Worm (Caenorhabditis elegans) whole organism, early embryonic: ENCODE results near the gene F32H5.4.

Experiments used
- F13C5.2 ChIP-seq: sonication (generic microtip); optimal IDR thresholded peaks from 2 replicates; lab custom pipeline; 2017; ENCODE audit warnings: mild to moderate bottlenecking, missing genetic modification characterization, inconsistent platforms, missing compliant biosample characterization
- ama-1 ChIP-seq: fragments of 150-350 bp; optimal IDR thresholded peaks from 2 replicates; lab custom pipeline; 2014
- ceh-13 ChIP-seq: fragments of 200-800 bp; sonication (Bioruptor generic); optimal IDR thresholded peaks from 2 replicates; lab custom pipeline; 2018; ENCODE audit warnings: mild to moderate bottlenecking, missing genetic modification characterization, missing compliant biosample characterization
- ceh-36 ChIP-seq: sonication (generic microtip); optimal IDR thresholded peaks from 2 replicates; lab custom pipeline; 2016; ENCODE audit warnings: missing genetic modification characterization, inconsistent platforms, missing compliant biosample characterization
- flt-1 ChIP-seq: fragments of 200-800 bp; sonication (Bioruptor generic); IDR thresholded peaks from 2 replicates; pipeline ENCODE4 v1.3.6; 2022; ENCODE audit warnings: missing genetic modification characterization, missing compliant biosample characterization
- hmbx-1 ChIP-seq: sonication (generic microtip); optimal IDR thresholded peaks from 2 replicates; lab custom pipeline; 2016; ENCODE audit warnings: mild to moderate bottlenecking, missing genetic modification characterization, missing compliant biosample characterization

DNA sequence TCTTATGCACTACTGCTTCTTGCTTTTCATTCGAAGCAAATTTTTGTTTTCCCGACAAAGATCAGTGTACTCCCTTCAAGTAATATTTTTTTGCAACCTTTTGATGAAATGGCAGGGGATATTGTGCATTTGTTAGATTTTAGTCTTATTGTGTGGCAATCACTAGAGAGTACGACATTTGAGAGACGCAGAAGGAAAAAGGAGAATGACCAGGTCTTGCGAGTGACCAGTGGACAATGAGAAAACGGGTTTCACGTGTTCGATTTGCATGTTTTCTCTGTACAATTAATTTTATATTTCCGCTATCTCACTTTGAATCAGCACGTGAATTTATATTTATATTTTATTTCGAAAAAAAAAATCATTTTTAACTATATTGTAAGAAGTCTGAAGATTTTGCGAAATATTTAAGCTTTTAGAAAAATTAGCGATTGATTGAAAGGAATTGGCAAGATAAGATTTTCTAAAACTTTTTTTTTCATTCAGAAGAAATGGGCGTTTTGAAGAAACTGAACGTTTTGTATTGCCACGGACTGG lies 24.4 kb upstream of the F32H5.4 start, which contains the start of gene C50B6.9:
- no peak for TF ChIP-seq ceh-36 (tag; lab: Kevin White, UChicago)
- TF ChIP-seq ama-1 (lab: Kevin White, UChicago): no peak
- TF ChIP-seq F13C5.2: no peak
- TF ChIP-seq ceh-13 (GFP tag; lab: Kevin White, UChicago): no peak
- TF ChIP-seq flt-1 (GFP tag; lab: Robert Waterston, UW): no peak
- TF ChIP-seq hmbx-1 (tag; lab: Kevin White, UChicago): no peak
